Fruit fly (Drosophila melanogaster) Kc167 (cell line): Measurements from ENCODE around the gene bc10.

Experiments
- h ChIP-seq: fragments of >200 bp; optimal IDR thresholded peaks from 3 replicates; lab custom pipeline; 2018; ENCODE audit warnings: missing external identifiers
- ttk ChIP-seq: sonication (Bioruptor generic); optimal IDR thresholded peaks from 2 replicates; lab custom pipeline; 2017; ENCODE audit warnings: missing external identifiers

dm6 chr3L:5576543-5576942 lies 11.5 kb downstream of the bc10 start:
- no peak for TF ChIP-seq ttk (lab: Kevin White, UChicago)
- TF ChIP-seq h (lab: Kevin White, UChicago), result no peak
